Fruit fly (Drosophila melanogaster) whole organism, adult: ENCODE results near the gene CG10053.

Source experiments
- CG11617 ChIP-seq: fragments of 200-800 bp; sonication (Bioruptor generic); optimal IDR thresholded peaks from 2 replicates; lab custom pipeline; 2017; ENCODE audit warnings: mild to moderate bottlenecking, missing biosample characterization, missing genetic modification reagents, missing genetic modification characterization
- CG12768 ChIP-seq: fragments of 200-800 bp; sonication (Bioruptor generic); optimal IDR thresholded peaks from 2 replicates; lab custom pipeline; 2017; ENCODE audit warnings: missing biosample characterization, missing genetic modification characterization, mild to moderate bottlenecking, moderate library complexity, missing genetic modification reagents
- CG14711 ChIP-seq: fragments of 200-800 bp; sonication (Bioruptor generic); optimal IDR thresholded peaks from 2 replicates; lab custom pipeline; 2018; ENCODE audit warnings: missing biosample characterization, mild to moderate bottlenecking, missing genetic modification characterization, moderate library complexity
- CG1620 ChIP-seq: fragments of 200-800 bp; sonication (Bioruptor generic); optimal IDR thresholded peaks from 2 replicates; lab custom pipeline; 2016; ENCODE audit warnings: missing biosample characterization, missing genetic modification characterization
- CG5204 ChIP-seq: fragments of 200-800 bp; sonication (Bioruptor generic); optimal IDR thresholded peaks from 2 replicates; lab custom pipeline; 2016; ENCODE audit warnings: missing biosample characterization, missing genetic modification characterization
- CG7045 ChIP-seq: fragments of 200-800 bp; sonication (Bioruptor generic); optimal IDR thresholded peaks from 2 replicates; lab custom pipeline; 2017; ENCODE audit warnings: missing biosample characterization, mild to moderate bottlenecking, missing genetic modification characterization
- CG7101 ChIP-seq: fragments of 200-800 bp; sonication (Bioruptor generic); optimal IDR thresholded peaks from 2 replicates; lab custom pipeline; 2018; ENCODE audit warnings: missing biosample characterization, mild to moderate bottlenecking, missing genetic modification characterization, moderate library complexity
- Crg-1 ChIP-seq: fragments of 200-800 bp; sonication (Bioruptor generic); optimal IDR thresholded peaks from 2 replicates; lab custom pipeline; 2016; ENCODE audit warnings: missing biosample characterization, missing genetic modification characterization
- Hr96 ChIP-seq: fragments of 200-800 bp; sonication (Bioruptor generic); optimal IDR thresholded peaks from 2 replicates; lab custom pipeline; 2016; ENCODE audit warnings: missing biosample characterization, missing genetic modification characterization
- Mnt ChIP-seq: fragments of 200-800 bp; sonication (Bioruptor generic); optimal IDR thresholded peaks from 2 replicates; lab custom pipeline; 2016; ENCODE audit warnings: missing biosample characterization, mild to moderate bottlenecking, missing genetic modification characterization
- bab1 ChIP-seq: fragments of 200-800 bp; sonication (Bioruptor generic); optimal IDR thresholded peaks from 3 replicates; lab custom pipeline; 2019; ENCODE audit warnings: missing biosample characterization, mild to moderate bottlenecking, missing genetic modification characterization, moderate library complexity
- cic ChIP-seq: fragments of 200-800 bp; sonication (Bioruptor generic); optimal IDR thresholded peaks from 2 replicates; lab custom pipeline; 2017; ENCODE audit warnings: missing biosample characterization, mild to moderate bottlenecking, missing genetic modification characterization, moderate library complexity
- cnc ChIP-seq, 2 experiments: fragments of >200 bp; optimal IDR thresholded peaks; 2 replicates each; lab custom pipeline; 2017
- kay ChIP-seq: fragments of 200-800 bp; sonication (Bioruptor generic); peaks from one replicate; lab custom pipeline; 2016; ENCODE audit warnings: missing biosample characterization, missing genetic modification characterization, borderline replicate concordance
- ovo ChIP-seq: fragments of 200-800 bp; sonication (Bioruptor generic); optimal IDR thresholded peaks from 2 replicates; lab custom pipeline; 2016; ENCODE audit warnings: missing biosample characterization, missing genetic modification characterization
- pad ChIP-seq: fragments of 200-800 bp; sonication (Bioruptor generic); optimal IDR thresholded peaks from 3 replicates; lab custom pipeline; 2017; ENCODE audit warnings: missing biosample characterization, missing genetic modification characterization, mild to moderate bottlenecking, moderate library complexity, missing genetic modification reagents
- tj ChIP-seq: fragments of 200-800 bp; sonication (Bioruptor generic); optimal IDR thresholded peaks from 3 replicates; lab custom pipeline; 2017; ENCODE audit warnings: missing biosample characterization, mild to moderate bottlenecking, missing genetic modification characterization, moderate library complexity
- toe ChIP-seq: fragments of 200-800 bp; sonication (Bioruptor generic); optimal IDR thresholded peaks from 2 replicates; lab custom pipeline; 2016; ENCODE audit warnings: missing biosample characterization, missing genetic modification characterization

The CG10053 gene

DNA sequence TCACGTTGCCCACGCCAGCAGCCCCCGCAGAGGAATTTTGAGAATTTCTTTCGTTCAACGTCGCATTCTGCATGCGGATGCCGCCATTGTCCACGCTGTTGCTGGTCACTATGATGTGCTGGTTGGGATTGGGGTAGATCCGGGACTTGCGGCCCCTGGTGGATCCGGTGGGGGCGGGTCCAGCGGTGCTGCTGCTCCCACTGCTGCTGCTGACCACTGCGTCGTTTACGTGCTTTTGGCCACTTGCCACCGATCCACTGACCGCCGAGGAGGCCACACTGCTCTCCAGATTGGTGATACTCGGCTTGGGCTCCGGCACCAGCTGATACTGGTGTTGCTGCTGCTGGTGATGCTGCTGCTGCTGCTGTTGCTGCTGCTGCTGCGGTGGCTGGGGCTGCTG is 29.9 kb downstream of the CG10053 start:
- TF ChIP-seq CG7101 (no peak), kay (GFP tag; lab: Kevin White, UChicago) (no peak), CG14711 (tag; lab: Kevin White, UChicago) (no peak), ovo (GFP tag; lab: Kevin White, UChicago) (no peak), Crg-1 (GFP tag; lab: Kevin White, UChicago) (no peak), CG5204 (no peak), cic (GFP tag; lab: Kevin White, UChicago) (no peak), Mnt (GFP tag; lab: Kevin White, UChicago) (no peak), tj (GFP tag; lab: Kevin White, UChicago) (no peak)

- TF ChIP-seq CG1620 (GFP tag; lab: Kevin White, UChicago) (no peak), pad (GFP tag; lab: Kevin White, UChicago) (peak; percentile 34), toe (GFP tag; lab: Kevin White, UChicago) (no peak), CG7045 (GFP tag; lab: Kevin White, UChicago) (peak; percentile 28), CG5204 (no peak)
Observed at dm6 chr3R:7282244-7282890, 35.5 kb downstream of the CG10053 start.

DNA sequence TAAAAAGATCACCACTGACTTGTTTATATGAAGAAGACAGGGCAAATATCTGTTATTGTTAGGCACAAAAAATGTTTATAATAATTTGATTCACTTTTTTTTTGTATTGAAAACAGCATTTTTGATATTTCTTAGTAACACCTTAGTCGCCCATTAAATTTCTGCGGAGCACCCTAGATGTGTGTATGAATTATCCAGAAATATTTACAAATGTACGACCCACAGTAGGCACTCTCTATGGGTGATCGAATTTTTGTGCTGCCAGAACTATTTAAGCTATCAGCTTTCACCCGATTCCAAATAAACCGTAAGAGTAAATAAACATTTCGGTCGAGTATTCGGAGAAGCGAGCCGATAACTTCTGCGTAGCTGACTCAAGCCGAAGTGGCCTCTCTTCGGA is 38.8 kb downstream of the CG10053 start, which contains the start of gene RacGAP84C:
Gene RacGAP84C, plus strand, starts transcription at position 301 of the 400 bp plus-strand sequence.
- TF ChIP-seq CG12768 (GFP tag; lab: Kevin White, UChicago): no peak
- TF ChIP-seq bab1 (GFP tag; lab: Kevin White, UChicago): no peak
- no peak for TF ChIP-seq Hr96 (GFP tag; lab: Kevin White, UChicago)
- TF ChIP-seq pad (GFP tag; lab: Kevin White, UChicago): no peak
- TF ChIP-seq toe (GFP tag; lab: Kevin White, UChicago): no peak
- TF ChIP-seq CG5204: no peak
- TF ChIP-seq CG7101: no peak
- TF ChIP-seq Crg-1 (GFP tag; lab: Kevin White, UChicago): no peak
- TF ChIP-seq CG11617: no peak
- TF ChIP-seq kay (GFP tag; lab: Kevin White, UChicago): no peak
- no peak for TF ChIP-seq CG14711 (tag; lab: Kevin White, UChicago)
- no peak for TF ChIP-seq cnc (optimal IDR thresholded peaks at IDR 0.05; lab: Kevin White, UChicago)
- TF ChIP-seq ovo (GFP tag; lab: Kevin White, UChicago): no peak
- TF ChIP-seq CG7045 (GFP tag; lab: Kevin White, UChicago): no peak
